Fruit fly (Drosophila melanogaster) whole organism, prepupa: Measurements from ENCODE around the gene Pop1.

Source experiments
- CG10669 ChIP-seq: fragments of 200-800 bp; sonication (Bioruptor generic); optimal IDR thresholded peaks from 3 replicates; lab custom pipeline; 2018; ENCODE audit warnings: missing biosample characterization, mild to moderate bottlenecking, missing genetic modification characterization, moderate library complexity
- CG11902 ChIP-seq: fragments of 200-800 bp; sonication (Bioruptor generic); optimal IDR thresholded peaks from 3 replicates; lab custom pipeline; 2016; ENCODE audit warnings: missing biosample characterization, missing genetic modification characterization
- CG15336 ChIP-seq: fragments of 200-800 bp; sonication (Bioruptor generic); IDR thresholded peaks from 2 replicates; pipeline ENCODE4 v1.3.6; 2022; ENCODE audit warnings: missing biosample characterization, missing genetic modification characterization
- CG1621 ChIP-seq: fragments of 200-800 bp; sonication (Bioruptor generic); optimal IDR thresholded peaks from 3 replicates; lab custom pipeline; 2018; ENCODE audit warnings: missing biosample characterization, mild to moderate bottlenecking, missing genetic modification characterization
- CG3032 ChIP-seq: fragments of 200-800 bp; optimal IDR thresholded peaks from 2 replicates; lab custom pipeline; 2019; ENCODE audit warnings: missing biosample characterization, mild to moderate bottlenecking, missing genetic modification characterization, moderate library complexity
- CG3919 ChIP-seq: fragments of 200-800 bp; sonication (Bioruptor generic); optimal IDR thresholded peaks from 3 replicates; lab custom pipeline; 2016; ENCODE audit warnings: missing biosample characterization, missing genetic modification characterization
- CG6163 ChIP-seq: fragments of 200-800 bp; sonication (Bioruptor generic); IDR thresholded peaks from 3 replicates; pipeline ENCODE4 v1.3.6; 2022; ENCODE audit warnings: missing biosample characterization, missing genetic modification characterization
- CG6792 ChIP-seq: fragments of 200-800 bp; sonication (Bioruptor generic); optimal IDR thresholded peaks from 3 replicates; lab custom pipeline; 2016; ENCODE audit warnings: missing biosample characterization, missing genetic modification characterization
- CG8119 ChIP-seq: fragments of 200-800 bp; sonication (Bioruptor generic); IDR thresholded peaks from 3 replicates; pipeline ENCODE4 v1.3.6; 2022; ENCODE audit warnings: missing biosample characterization, missing genetic modification characterization
- CG8319 ChIP-seq: fragments of 200-800 bp; sonication (Bioruptor generic); optimal IDR thresholded peaks from 3 replicates; lab custom pipeline; 2016; ENCODE audit warnings: missing biosample characterization, missing genetic modification characterization
- CG8632 ChIP-seq: fragments of 200-800 bp; sonication (Bioruptor generic); optimal IDR thresholded peaks from 3 replicates; lab custom pipeline; 2016; ENCODE audit warnings: missing biosample characterization, missing genetic modification characterization
- CG9139 ChIP-seq: fragments of 200-800 bp; sonication (Bioruptor generic); optimal IDR thresholded peaks from 3 replicates; lab custom pipeline; 2017; ENCODE audit warnings: missing biosample characterization, mild to moderate bottlenecking, missing genetic modification characterization
- Eip75B ChIP-seq: fragments of 200-800 bp; sonication (Bioruptor generic); optimal IDR thresholded peaks from 3 replicates; lab custom pipeline; 2016; ENCODE audit warnings: missing biosample characterization, missing genetic modification characterization
- Ets21C ChIP-seq: fragments of 200-800 bp; sonication (Bioruptor generic); optimal IDR thresholded peaks from 3 replicates; lab custom pipeline; 2016; ENCODE audit warnings: missing biosample characterization, missing genetic modification characterization
- Ets96B ChIP-seq: fragments of 200-800 bp; optimal IDR thresholded peaks from 2 replicates; lab custom pipeline; 2019; ENCODE audit warnings: missing biosample characterization, mild to moderate bottlenecking, missing genetic modification characterization, moderate library complexity
- Gug ChIP-seq: fragments of 200-800 bp; sonication (Bioruptor generic); IDR thresholded peaks from 2 replicates; pipeline ENCODE4 v1.3.6; 2022; ENCODE audit warnings: missing biosample characterization, missing genetic modification characterization
- Hr38 ChIP-seq: sonication (Bioruptor generic); optimal IDR thresholded peaks from 2 replicates; lab custom pipeline; 2016; ENCODE audit warnings: missing biosample characterization, missing genetic modification characterization
- Hr39 ChIP-seq: fragments of 200-800 bp; sonication (Bioruptor generic); optimal IDR thresholded peaks from 2 replicates; lab custom pipeline; 2016; ENCODE audit warnings: missing biosample characterization, missing genetic modification characterization
- Hr4 ChIP-seq: fragments of 200-800 bp; sonication (Bioruptor generic); optimal IDR thresholded peaks from 3 replicates; lab custom pipeline; 2016; ENCODE audit warnings: missing biosample characterization, missing genetic modification characterization
- Lpt ChIP-seq: fragments of 200-800 bp; sonication (Bioruptor generic); optimal IDR thresholded peaks from 3 replicates; lab custom pipeline; 2016; ENCODE audit warnings: missing biosample characterization, missing genetic modification characterization
- Met ChIP-seq: fragments of 200-800 bp; sonication (Bioruptor generic); optimal IDR thresholded peaks from 3 replicates; lab custom pipeline; 2016; ENCODE audit warnings: missing biosample characterization, missing genetic modification characterization
- OdsH ChIP-seq: fragments of 200-800 bp; sonication (Bioruptor generic); optimal IDR thresholded peaks from 3 replicates; lab custom pipeline; 2016; ENCODE audit warnings: missing biosample characterization, missing genetic modification characterization
- Sox14 ChIP-seq: fragments of 200-800 bp; sonication (Bioruptor generic); optimal IDR thresholded peaks from 3 replicates; lab custom pipeline; 2016; ENCODE audit warnings: missing biosample characterization, missing genetic modification characterization
- achi ChIP-seq: fragments of 200-800 bp; sonication (Bioruptor generic); optimal IDR thresholded peaks from 3 replicates; lab custom pipeline; 2016; ENCODE audit warnings: missing biosample characterization, missing genetic modification characterization
- cyc ChIP-seq: fragments of 200-800 bp; sonication (Bioruptor generic); optimal IDR thresholded peaks from 3 replicates; lab custom pipeline; 2016; ENCODE audit warnings: missing biosample characterization, missing genetic modification characterization
- dsx ChIP-seq: fragments of 200-800 bp; optimal IDR thresholded peaks from 3 replicates; lab custom pipeline; 2019; ENCODE audit warnings: missing biosample characterization, mild to moderate bottlenecking, missing genetic modification characterization, moderate library complexity; ENCODE audit not compliant: poor library complexity, severe bottlenecking
- esn ChIP-seq: fragments of 200-800 bp; sonication (Bioruptor generic); optimal IDR thresholded peaks from 2 replicates; lab custom pipeline; 2016; ENCODE audit warnings: missing biosample characterization, mild to moderate bottlenecking, missing genetic modification characterization, moderate library complexity
- fd59A ChIP-seq: fragments of 200-800 bp; sonication (Bioruptor generic); optimal IDR thresholded peaks from 2 replicates; lab custom pipeline; 2017; ENCODE audit warnings: missing biosample characterization, mild to moderate bottlenecking, missing genetic modification characterization, missing genetic modification reagents
- fkh ChIP-seq: fragments of 200-800 bp; sonication (Bioruptor generic); optimal IDR thresholded peaks from 3 replicates; lab custom pipeline; 2017; ENCODE audit warnings: missing biosample characterization, mild to moderate bottlenecking, missing genetic modification characterization, moderate library complexity
- lz ChIP-seq: fragments of 200-800 bp; sonication (Bioruptor generic); optimal IDR thresholded peaks from 3 replicates; lab custom pipeline; 2016; ENCODE audit warnings: missing biosample characterization, missing genetic modification characterization
- salr ChIP-seq, 2 experiments: fragments of 200-800 bp; sonication (Bioruptor generic); optimal IDR thresholded peaks; 3 replicates each; lab custom pipeline; 2016 to 2018; ENCODE audit warnings: missing biosample characterization in 2 of 2, missing genetic modification characterization in 2 of 2, mild to moderate bottlenecking in 1 of 2
- spab ChIP-seq: fragments of 200-800 bp; sonication (Bioruptor generic); optimal IDR thresholded peaks from 2 replicates; lab custom pipeline; 2017; ENCODE audit warnings: missing biosample characterization, mild to moderate bottlenecking, missing genetic modification characterization, missing genetic modification reagents
- ss ChIP-seq, 2 experiments: fragments of 200-800 bp; sonication (Bioruptor generic); optimal IDR thresholded peaks; 2 replicates in 1 of 2; 3 replicates in 1 of 2; lab custom pipeline; 2017 to 2018; ENCODE audit warnings: mild to moderate bottlenecking in 2 of 2, missing biosample characterization in 2 of 2, missing genetic modification characterization in 2 of 2, moderate library complexity in 1 of 2
- vri ChIP-seq: fragments of 200-800 bp; sonication (Bioruptor generic); optimal IDR thresholded peaks from 3 replicates; lab custom pipeline; 2016; ENCODE audit warnings: missing biosample characterization, mild to moderate bottlenecking, missing genetic modification characterization

The Pop1 gene

dm6 chrX:5648437-5648959 lies 26.1 kb downstream of the Pop1 start, which contains the start of gene OtopLa (continued):
- peak; percentile 57 for TF ChIP-seq CG6792 (GFP tag; lab: Kevin White, UChicago)
- peak; percentile 79 for TF ChIP-seq CG3919 (GFP tag; lab: Kevin White, UChicago)
- peak; percentile 61 for TF ChIP-seq fd59A
- peak; percentile 83 for TF ChIP-seq Eip75B
- TF ChIP-seq Sox14 (GFP tag; lab: Kevin White, UChicago), result peak; percentile 58
- peak; percentile 86 for TF ChIP-seq CG8119 (GFP tag; lab: Robert Waterston, UW)
- peak; percentile 65 to 77 for TF ChIP-seq ss (GFP tag; optimal IDR thresholded peaks at IDR 0.05; lab: Kevin White, UChicago)
- peak; percentile 75 for TF ChIP-seq OdsH (GFP tag; lab: Kevin White, UChicago)
- TF ChIP-seq dsx (GFP tag; lab: Kevin White, UChicago), result peak; percentile 69
- peak; percentile 72 for TF ChIP-seq CG3032
- no peak for TF ChIP-seq Hr38
- TF ChIP-seq CG10669 (GFP tag; lab: Kevin White, UChicago), result peak; percentile 66
- TF ChIP-seq CG8632 (GFP tag; lab: Kevin White, UChicago), result peak; percentile 59
- peak; percentile 87 for TF ChIP-seq Hr4 (GFP tag; lab: Kevin White, UChicago)
- TF ChIP-seq CG1621 (tag; lab: Kevin White, UChicago), result peak; percentile 66
- TF ChIP-seq lz (GFP tag; lab: Kevin White, UChicago), result peak; percentile 73
- peak; percentile 40 for TF ChIP-seq Ets21C (GFP tag; lab: Kevin White, UChicago)
- peak; percentile 90 for TF ChIP-seq CG6163 (GFP tag; lab: Robert Waterston, UW)
- TF ChIP-seq cyc (GFP tag; lab: Kevin White, UChicago), result peak; percentile 57
- TF ChIP-seq CG11902 (GFP tag; lab: Kevin White, UChicago), result peak; percentile 29
- no peak for TF ChIP-seq fkh
- TF ChIP-seq, all 60 proteins: peak for 54

- TF ChIP-seq CG10669 (GFP tag; lab: Kevin White, UChicago), result no peak
- no peak for TF ChIP-seq salr (GFP tag; optimal IDR thresholded peaks at IDR 0.05; lab: Kevin White, UChicago)
- no peak for TF ChIP-seq Ets96B
- no peak for TF ChIP-seq CG6792 (GFP tag; lab: Kevin White, UChicago)
- TF ChIP-seq CG15336 (GFP tag; lab: Robert Waterston, UW), result no peak
- TF ChIP-seq Eip75B, result no peak
Measured at dm6 chrX:5649387-5649786, 26.9 kb downstream of the Pop1 start.

- TF ChIP-seq Sox14 (GFP tag; lab: Kevin White, UChicago) (no peak), CG6163 (GFP tag; lab: Robert Waterston, UW) (no peak), fd59A (no peak), Ets21C (GFP tag; lab: Kevin White, UChicago) (no peak), vri (GFP tag; lab: Kevin White, UChicago) (no peak), Hr4 (GFP tag; lab: Kevin White, UChicago) (no peak), CG8119 (GFP tag; lab: Robert Waterston, UW) (no peak), CG3919 (GFP tag; lab: Kevin White, UChicago) (no peak), Met (GFP tag; lab: Kevin White, UChicago) (no peak), CG9139 (GFP tag; lab: Kevin White, UChicago) (no peak)
Measured at dm6 chrX:5649998-5650397, 27.6 kb downstream of the Pop1 start.

- no peak for TF ChIP-seq Sox14 (GFP tag; lab: Kevin White, UChicago)
Measured at dm6 chrX:5661971-5662370, 39.5 kb downstream of the Pop1 start.

dm6 chrX:5662761-5663160 lies 40.3 kb downstream of the Pop1 start, which contains the start of gene OtopLc:
TSS of gene OtopLc (minus strand) at chrX:5662861.
- TF ChIP-seq OdsH (GFP tag; lab: Kevin White, UChicago), result no peak
- no peak for TF ChIP-seq achi
- TF ChIP-seq spab, result no peak
- no peak for TF ChIP-seq Hr39 (GFP tag; lab: Kevin White, UChicago)
- no peak for TF ChIP-seq CG8319
- TF ChIP-seq Lpt (GFP tag; lab: Kevin White, UChicago), result no peak
- no peak for TF ChIP-seq Met (GFP tag; lab: Kevin White, UChicago)
- no peak for TF ChIP-seq esn (GFP tag; lab: Kevin White, UChicago)
- TF ChIP-seq fkh, result no peak
- no peak for TF ChIP-seq Gug (GFP tag; lab: Robert Waterston, UW)
